Worm (Caenorhabditis elegans) whole organism, L2 larva: ENCODE data around the gene duo-1.
A peak's percentile ranks its signal among the peaks of the same experiment; 100 is the strongest.

ENCODE experiments used
- blmp-1 ChIP-seq: sonication (generic microtip); optimal IDR thresholded peaks from 2 replicates; lab custom pipeline; 2017; ENCODE audit warnings: missing genetic modification characterization, mild to moderate bottlenecking, missing compliant biosample characterization, antibody characterized with exemption, moderate library complexity; ENCODE audit not compliant: insufficient read depth
- dmd-4 ChIP-seq: sonication (generic microtip); optimal IDR thresholded peaks from 2 replicates; lab custom pipeline; 2017; ENCODE audit warnings: missing biosample characterization, missing genetic modification characterization
- nhr-23 ChIP-seq: fragments of 150-350 bp; optimal IDR thresholded peaks from 2 replicates; lab custom pipeline; 2014; ENCODE audit warnings: missing biosample characterization, missing genetic modification reagents, missing genetic modification characterization
- peb-1 ChIP-seq: fragments of 150-350 bp; optimal IDR thresholded peaks from 2 replicates; lab custom pipeline; 2014; ENCODE audit warnings: missing biosample characterization, missing genetic modification characterization
- unc-39 ChIP-seq: fragments of 150-350 bp; optimal IDR thresholded peaks from 2 replicates; lab custom pipeline; 2014; ENCODE audit warnings: missing biosample characterization, missing genetic modification characterization

DNA sequence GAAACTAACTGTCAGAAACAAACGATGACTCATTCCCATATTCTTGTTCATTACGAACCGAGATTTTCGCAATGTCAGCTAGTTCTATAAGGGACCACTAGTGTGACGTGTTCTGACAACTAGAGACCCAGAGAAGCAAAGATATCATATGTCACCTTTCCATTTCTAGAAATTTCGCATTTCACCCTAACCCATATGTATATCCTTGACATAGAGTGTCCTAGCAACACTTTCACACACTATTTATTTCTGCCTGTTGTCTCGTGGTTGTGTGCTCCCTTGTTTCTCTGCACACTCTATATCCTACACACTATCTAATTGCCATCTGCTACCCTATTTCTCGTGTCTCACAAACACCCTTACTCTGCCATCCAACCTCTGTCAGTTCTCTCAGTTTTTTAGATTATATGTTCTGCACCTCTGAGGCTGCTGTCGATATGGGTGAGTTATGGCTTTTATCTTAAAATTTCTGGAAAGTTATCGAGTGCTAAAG is 5.5 kb upstream of the duo-1 start, which contains the start of the genes F38B7.17 and F38B7.3:
- TF ChIP-seq dmd-4 (tag; lab: Kevin White, UChicago) (no peak), nhr-23 (tag; lab: Kevin White, UChicago) (no peak), unc-39 (no peak), peb-1 (tag; lab: Kevin White, UChicago) (no peak), blmp-1 (peak; percentile 77)
